Worm (Caenorhabditis elegans) whole organism, early embryonic: ENCODE results near the gene unc-82.
A peak's percentile ranks its signal among the peaks of the same experiment; 100 is the strongest.

Experiments
- B0310.2 ChIP-seq: sonication (generic microtip); optimal IDR thresholded peaks from 2 replicates; lab custom pipeline; 2016; ENCODE audit warnings: mild to moderate bottlenecking, missing genetic modification characterization, missing compliant biosample characterization
- F13C5.2 ChIP-seq: sonication (generic microtip); optimal IDR thresholded peaks from 2 replicates; lab custom pipeline; 2017; ENCODE audit warnings: mild to moderate bottlenecking, missing genetic modification characterization, inconsistent platforms, missing compliant biosample characterization
- aly-1 ChIP-seq: sonication (generic microtip); optimal IDR thresholded peaks from 2 replicates; lab custom pipeline; 2016; ENCODE audit warnings: missing genetic modification characterization, missing compliant biosample characterization
- ama-1 ChIP-seq: fragments of 150-350 bp; optimal IDR thresholded peaks from 2 replicates; lab custom pipeline; 2014
- ceh-13 ChIP-seq: fragments of 200-800 bp; sonication (Bioruptor generic); optimal IDR thresholded peaks from 2 replicates; lab custom pipeline; 2018; ENCODE audit warnings: mild to moderate bottlenecking, missing genetic modification characterization, missing compliant biosample characterization
- ceh-36 ChIP-seq: sonication (generic microtip); optimal IDR thresholded peaks from 2 replicates; lab custom pipeline; 2016; ENCODE audit warnings: missing genetic modification characterization, inconsistent platforms, missing compliant biosample characterization
- ets-7 ChIP-seq: sonication (generic microtip); optimal IDR thresholded peaks from 2 replicates; lab custom pipeline; 2016; ENCODE audit warnings: missing genotype, missing genetic modification characterization, missing compliant biosample characterization
- flt-1 ChIP-seq: fragments of 200-800 bp; sonication (Bioruptor generic); IDR thresholded peaks from 2 replicates; pipeline ENCODE4 v1.3.6; 2022; ENCODE audit warnings: missing genetic modification characterization, missing compliant biosample characterization
- hmbx-1 ChIP-seq: sonication (generic microtip); optimal IDR thresholded peaks from 2 replicates; lab custom pipeline; 2016; ENCODE audit warnings: mild to moderate bottlenecking, missing genetic modification characterization, missing compliant biosample characterization
- hmg-4 ChIP-seq: fragments of 200-800 bp; sonication (Bioruptor generic); optimal IDR thresholded peaks from 2 replicates; lab custom pipeline; 2018; ENCODE audit warnings: mild to moderate bottlenecking, missing genetic modification characterization, missing compliant biosample characterization
- hnd-1 ChIP-seq: sonication (generic microtip); optimal IDR thresholded peaks from 2 replicates; lab custom pipeline; 2016; ENCODE audit warnings: missing genetic modification characterization, missing compliant biosample characterization
- pes-1 ChIP-seq: fragments of 200-800 bp; sonication (Bioruptor generic); IDR thresholded peaks from 2 replicates; pipeline ENCODE4 v1.3.6; 2022; ENCODE audit warnings: missing genetic modification reagents, missing genetic modification characterization, missing compliant biosample characterization
- scrt-1 ChIP-seq: fragments of 200-800 bp; sonication (Bioruptor generic); IDR thresholded peaks from 2 replicates; pipeline ENCODE4 v1.3.6; 2022; ENCODE audit warnings: missing genetic modification characterization, missing compliant biosample characterization
- sea-1 ChIP-seq: fragments of 200-800 bp; sonication (Bioruptor generic); conservative IDR thresholded peaks from 2 replicates; pipeline ENCODE4 v1.3.6; 2022; ENCODE audit warnings: missing genetic modification characterization, missing compliant biosample characterization
- tbx-11 ChIP-seq: fragments of 200-800 bp; sonication (Bioruptor generic); IDR thresholded peaks from 2 replicates; pipeline ENCODE4 v1.3.6; 2022; ENCODE audit warnings: missing genetic modification characterization, missing compliant biosample characterization
- tbx-37 ChIP-seq: fragments of 200-800 bp; sonication (Bioruptor generic); conservative IDR thresholded peaks from 2 replicates; pipeline ENCODE4 v1.3.6; 2022; ENCODE audit warnings: missing genetic modification reagents, missing genetic modification characterization, missing compliant biosample characterization
- tra-4 ChIP-seq: sonication (generic microtip); optimal IDR thresholded peaks from 2 replicates; lab custom pipeline; 2017; ENCODE audit warnings: missing genetic modification characterization, missing compliant biosample characterization

The unc-82 gene

ce11 chrIV:7390126-7390766 is 34.1 kb upstream of the unc-82 start:
- TF ChIP-seq flt-1 (GFP tag; lab: Robert Waterston, UW) = no peak
- TF ChIP-seq ceh-36 (tag; lab: Kevin White, UChicago) = no peak
- no peak for TF ChIP-seq B0310.2 (tag; lab: Kevin White, UChicago)
- TF ChIP-seq pes-1 = no peak
- no peak for TF ChIP-seq aly-1 (tag; lab: Kevin White, UChicago)
- no peak for TF ChIP-seq F13C5.2 (tag; lab: Kevin White, UChicago)
- TF ChIP-seq ets-7 (tag; lab: Kevin White, UChicago) = no peak
- no peak for TF ChIP-seq ceh-13 (GFP tag; lab: Kevin White, UChicago)
- no peak for TF ChIP-seq tra-4
- no peak for TF ChIP-seq hmg-4 (GFP tag; lab: Kevin White, UChicago)
- no peak for TF ChIP-seq ama-1 (lab: Kevin White, UChicago)
- no peak for TF ChIP-seq scrt-1 (GFP tag; lab: Robert Waterston, UW)
- TF ChIP-seq sea-1 (GFP tag; lab: Robert Waterston, UW) = no peak

ce11 chrIV:7391534-7392343 is 32.6 kb upstream of the unc-82 start:
- TF ChIP-seq ama-1 (lab: Kevin White, UChicago) (no peak), B0310.2 (tag; lab: Kevin White, UChicago) (no peak), ceh-13 (GFP tag; lab: Kevin White, UChicago) (no peak), sea-1 (GFP tag; lab: Robert Waterston, UW) (no peak), scrt-1 (GFP tag; lab: Robert Waterston, UW) (no peak), tbx-37 (GFP tag; lab: Robert Waterston, UW) (no peak), pes-1 (no peak), tra-4 (no peak), tbx-11 (no peak), F13C5.2 (tag; lab: Kevin White, UChicago) (no peak), ets-7 (tag; lab: Kevin White, UChicago) (no peak), hnd-1 (no peak), ceh-36 (tag; lab: Kevin White, UChicago) (no peak), hmbx-1 (tag; lab: Kevin White, UChicago) (no peak), hmg-4 (GFP tag; lab: Kevin White, UChicago) (no peak), flt-1 (GFP tag; lab: Robert Waterston, UW) (no peak), aly-1 (tag; lab: Kevin White, UChicago) (no peak)

ce11 chrIV:7393700-7394099 is 30.6 kb upstream of the unc-82 start, which contains the start of gene pitr-1:
Gene pitr-1 (plus strand): TSS chrIV:7394085.
- TF ChIP-seq tbx-37 (GFP tag; lab: Robert Waterston, UW) (no peak), ets-7 (tag; lab: Kevin White, UChicago) (no peak), ama-1 (lab: Kevin White, UChicago) (no peak), aly-1 (tag; lab: Kevin White, UChicago) (no peak), F13C5.2 (tag; lab: Kevin White, UChicago) (no peak), ceh-13 (GFP tag; lab: Kevin White, UChicago) (no peak), B0310.2 (tag; lab: Kevin White, UChicago) (no peak), flt-1 (GFP tag; lab: Robert Waterston, UW) (no peak), ceh-36 (tag; lab: Kevin White, UChicago) (no peak)

- no peak for TF ChIP-seq hmbx-1 (tag; lab: Kevin White, UChicago)
- no peak for TF ChIP-seq sea-1 (GFP tag; lab: Robert Waterston, UW)
- TF ChIP-seq tbx-11 = no peak
- no peak for TF ChIP-seq tra-4
- no peak for TF ChIP-seq hnd-1
- no peak for TF ChIP-seq ceh-36 (tag; lab: Kevin White, UChicago)
- TF ChIP-seq ama-1 (lab: Kevin White, UChicago) = no peak
- no peak for TF ChIP-seq ceh-13 (GFP tag; lab: Kevin White, UChicago)
- no peak for TF ChIP-seq F13C5.2 (tag; lab: Kevin White, UChicago)
- TF ChIP-seq pes-1 = no peak
- TF ChIP-seq flt-1 (GFP tag; lab: Robert Waterston, UW) = no peak
- no peak for TF ChIP-seq tbx-37 (GFP tag; lab: Robert Waterston, UW)
- TF ChIP-seq aly-1 (tag; lab: Kevin White, UChicago) = no peak
- no peak for TF ChIP-seq scrt-1 (GFP tag; lab: Robert Waterston, UW)
- no peak for TF ChIP-seq hmg-4 (GFP tag; lab: Kevin White, UChicago)
- TF ChIP-seq ets-7 (tag; lab: Kevin White, UChicago) = no peak
- no peak for TF ChIP-seq B0310.2 (tag; lab: Kevin White, UChicago)
Measured at ce11 chrIV:7397507-7397906, 26.8 kb upstream of the unc-82 start.

- TF ChIP-seq hmbx-1 (tag; lab: Kevin White, UChicago) = no peak
- TF ChIP-seq sea-1 (GFP tag; lab: Robert Waterston, UW) = no peak
- no peak for TF ChIP-seq tra-4
- no peak for TF ChIP-seq ama-1 (lab: Kevin White, UChicago)
- no peak for TF ChIP-seq hmg-4 (GFP tag; lab: Kevin White, UChicago)
- no peak for TF ChIP-seq hnd-1
- TF ChIP-seq tbx-11 = no peak
Measured at ce11 chrIV:7400502-7401118, 23.7 kb upstream of the unc-82 start.

ce11 chrIV:7402077-7402476 is 22.2 kb upstream of the unc-82 start:
- TF ChIP-seq ceh-36 (tag; lab: Kevin White, UChicago) (no peak), hmg-4 (GFP tag; lab: Kevin White, UChicago) (peak; percentile 62), B0310.2 (tag; lab: Kevin White, UChicago) (no peak), pes-1 (no peak)
